Fruit fly (Drosophila melanogaster) whole organism, embryonic: ENCODE data around the gene pot.

Experiments used
- Awh ChIP-seq: fragments of 200-800 bp; sonication (Bioruptor generic); IDR thresholded peaks from 2 replicates; pipeline ENCODE4, ENCODE4 v1.3.6; 2022; ENCODE audit warnings: missing biosample characterization, missing genetic modification characterization
- BEAF-32 ChIP-seq: fragments of 200-800 bp; sonication (Bioruptor generic); optimal IDR thresholded peaks from 3 replicates; lab custom pipeline; 2017; ENCODE audit warnings: missing biosample characterization, missing genetic modification characterization, mild to moderate bottlenecking, moderate library complexity, missing genetic modification reagents
- BtbVII ChIP-seq: fragments of 200-800 bp; sonication (Bioruptor generic); optimal IDR thresholded peaks from 3 replicates; lab custom pipeline; 2017; ENCODE audit warnings: missing biosample characterization, mild to moderate bottlenecking, missing genetic modification characterization
- C15 ChIP-seq: fragments of 200-800 bp; sonication (Bioruptor generic); IDR thresholded peaks from 3 replicates; pipeline ENCODE4 v1.3.6; 2022; ENCODE audit warnings: missing biosample characterization, missing genetic modification characterization
- CG10959 ChIP-seq: fragments of 200-800 bp; sonication (Bioruptor generic); IDR thresholded peaks from 2 replicates; pipeline ENCODE4 v1.3.6; 2022; ENCODE audit warnings: missing biosample characterization, missing genetic modification characterization
- CG11560 ChIP-seq: fragments of 200-800 bp; sonication (Bioruptor generic); IDR thresholded peaks from 3 replicates; pipeline ENCODE4 v1.3.6; 2022; ENCODE audit warnings: missing biosample characterization, missing genetic modification characterization
- CG14710 ChIP-seq: fragments of 200-800 bp; sonication (Bioruptor generic); optimal IDR thresholded peaks from 3 replicates; lab custom pipeline; 2019; ENCODE audit warnings: missing biosample characterization, mild to moderate bottlenecking, missing genetic modification characterization, moderate library complexity
- CG15514 ChIP-seq: fragments of 200-800 bp; sonication (Bioruptor generic); optimal IDR thresholded peaks from 3 replicates; lab custom pipeline; 2017; ENCODE audit warnings: missing biosample characterization, missing genetic modification characterization, mild to moderate bottlenecking, moderate library complexity, missing genetic modification reagents
- CG17186 ChIP-seq: fragments of 200-800 bp; sonication (Bioruptor generic); optimal IDR thresholded peaks from 3 replicates; lab custom pipeline; 2017; ENCODE audit warnings: missing biosample characterization, missing genetic modification reagents, missing genetic modification characterization
- CG1792 ChIP-seq: fragments of 200-800 bp; sonication (Bioruptor generic); optimal IDR thresholded peaks from 2 replicates; lab custom pipeline; 2016; ENCODE audit warnings: missing biosample characterization, missing genetic modification characterization
- CG18262 ChIP-seq: fragments of 200-800 bp; optimal IDR thresholded peaks from 3 replicates; lab custom pipeline; 2019; ENCODE audit warnings: missing biosample characterization, mild to moderate bottlenecking, missing genetic modification characterization, moderate library complexity
- CG30020 ChIP-seq: fragments of 200-800 bp; optimal IDR thresholded peaks from 2 replicates; lab custom pipeline; 2019; ENCODE audit warnings: missing biosample characterization, mild to moderate bottlenecking, missing genetic modification characterization, moderate library complexity
- CG34224 ChIP-seq: fragments of 200-800 bp; sonication (Bioruptor generic); IDR thresholded peaks from 3 replicates; pipeline ENCODE4 v1.3.6; 2022; ENCODE audit warnings: missing biosample characterization, missing genetic modification characterization; ENCODE audit not compliant: partially characterized antibody
- CG34422 ChIP-seq: fragments of 200-800 bp; sonication (Bioruptor generic); IDR thresholded peaks from 3 replicates; pipeline ENCODE4 v1.3.6; 2022; ENCODE audit warnings: missing biosample characterization, missing genetic modification characterization
- CG4854 ChIP-seq: fragments of 200-800 bp; sonication (Bioruptor generic); optimal IDR thresholded peaks from 2 replicates; lab custom pipeline; 2016; ENCODE audit warnings: missing biosample characterization, missing genetic modification characterization, inconsistent platforms
- CG7987 ChIP-seq: fragments of 200-800 bp; sonication (Bioruptor generic); optimal IDR thresholded peaks from 2 replicates; lab custom pipeline; 2018; ENCODE audit warnings: missing biosample characterization, mild to moderate bottlenecking, missing genetic modification characterization, moderate library complexity
- CG8924 ChIP-seq: fragments of 200-800 bp; optimal IDR thresholded peaks from 3 replicates; lab custom pipeline; 2019; ENCODE audit warnings: missing biosample characterization, mild to moderate bottlenecking, missing genetic modification characterization, moderate library complexity
- CG9797 ChIP-seq: fragments of 200-800 bp; sonication (Bioruptor generic); optimal IDR thresholded peaks from 3 replicates; lab custom pipeline; 2018; ENCODE audit warnings: missing biosample characterization, mild to moderate bottlenecking, missing genetic modification characterization
- CG9932 ChIP-seq: fragments of 200-800 bp; sonication (Bioruptor generic); IDR thresholded peaks from 2 replicates; pipeline ENCODE4 v1.3.6; 2022; ENCODE audit warnings: missing biosample characterization, missing genetic modification characterization
- Dfd ChIP-seq, 2 experiments: fragments of >200 bp; optimal IDR thresholded peaks; 2 replicates each; lab custom pipeline; 2017; ENCODE audit warnings: missing biosample characterization in 2 of 2, missing genetic modification characterization in 2 of 2
- Dref ChIP-seq: fragments of 200-800 bp; sonication (Bioruptor generic); IDR thresholded peaks from 2 replicates; pipeline ENCODE4 v1.3.6; 2022; ENCODE audit warnings: missing biosample characterization, missing genetic modification characterization
- Eip74EF ChIP-seq, 2 experiments: fragments of 200-800 bp in 1 of 2; fragments of >200 bp in 1 of 2; sonication (Bioruptor generic) in 1 of 2; optimal IDR thresholded peaks; 2 replicates each; lab custom pipeline; 2017 to 2019; ENCODE audit warnings: missing biosample characterization in 2 of 2, missing genetic modification characterization in 2 of 2, mild to moderate bottlenecking in 1 of 2, moderate library complexity in 1 of 2
- Gug ChIP-seq: fragments of 200-800 bp; sonication (Bioruptor generic); IDR thresholded peaks from 4 replicates; pipeline ENCODE4 v1.3.6; 2022; ENCODE audit warnings: missing biosample characterization, missing genetic modification characterization
- MESR4 ChIP-seq: fragments of 200-800 bp; sonication (Bioruptor generic); optimal IDR thresholded peaks from 2 replicates; lab custom pipeline; 2018; ENCODE audit warnings: missing biosample characterization, mild to moderate bottlenecking, missing genetic modification characterization, moderate library complexity
- Med ChIP-seq: fragments of 200-800 bp; sonication (Bioruptor generic); peaks from one replicate; lab custom pipeline; 2016; ENCODE audit warnings: missing biosample characterization, missing genetic modification characterization, mild to moderate bottlenecking, inconsistent platforms, moderate library complexity
- NFAT ChIP-seq: fragments of 200-800 bp; sonication (Bioruptor generic); IDR thresholded peaks from 2 replicates; pipeline ENCODE4 v1.3.6; 2022; ENCODE audit warnings: missing biosample characterization, missing genetic modification characterization
- Nf-YB ChIP-seq: fragments of 200-800 bp; sonication (Bioruptor generic); optimal IDR thresholded peaks from 3 replicates; lab custom pipeline; 2019; ENCODE audit warnings: missing biosample characterization, mild to moderate bottlenecking, missing genetic modification characterization, moderate library complexity
- Poxn ChIP-seq: fragments of 200-800 bp; sonication (Bioruptor generic); IDR thresholded peaks from 2 replicates; pipeline ENCODE4 v1.3.6; 2022; ENCODE audit warnings: missing biosample characterization, missing genetic modification characterization
- Sin3A ChIP-seq: fragments of >200 bp; optimal IDR thresholded peaks from 2 replicates; lab custom pipeline; 2018
- YL-1 ChIP-seq: fragments of 200-800 bp; sonication (Bioruptor generic); optimal IDR thresholded peaks from 3 replicates; lab custom pipeline; 2017; ENCODE audit warnings: missing biosample characterization, mild to moderate bottlenecking, missing genetic modification characterization
- bbx ChIP-seq: fragments of 200-800 bp; sonication (Bioruptor generic); IDR thresholded peaks from 2 replicates; pipeline ENCODE4 v1.3.6; 2022; ENCODE audit warnings: missing biosample characterization, missing genetic modification characterization; ENCODE audit not compliant: partially characterized antibody
- corto ChIP-seq: fragments of 200-800 bp; sonication (Bioruptor generic); optimal IDR thresholded peaks from 2 replicates; lab custom pipeline; 2016; ENCODE audit warnings: missing biosample characterization, mild to moderate bottlenecking, missing genetic modification characterization, moderate library complexity
- crp ChIP-seq, 2 experiments: fragments of 200-800 bp; sonication (Bioruptor generic); optimal IDR thresholded peaks; 2 replicates in 1 of 2; 3 replicates in 1 of 2; lab custom pipeline; 2017; ENCODE audit warnings: missing biosample characterization in 2 of 2, missing genetic modification characterization in 2 of 2, mild to moderate bottlenecking in 1 of 2, moderate library complexity in 1 of 2
- gfzf ChIP-seq: fragments of 200-800 bp; sonication (Bioruptor generic); optimal IDR thresholded peaks from 2 replicates; lab custom pipeline; 2016; ENCODE audit warnings: missing biosample characterization, mild to moderate bottlenecking, missing genetic modification characterization, moderate library complexity
- gsb-n ChIP-seq: fragments of 200-800 bp; sonication (Bioruptor generic); optimal IDR thresholded peaks from 3 replicates; lab custom pipeline; 2018; ENCODE audit warnings: missing biosample characterization, mild to moderate bottlenecking, missing genetic modification characterization
- lab ChIP-seq: fragments of 200-800 bp; sonication (Bioruptor generic); optimal IDR thresholded peaks from 3 replicates; lab custom pipeline; 2017; ENCODE audit warnings: missing biosample characterization, missing genetic modification characterization, mild to moderate bottlenecking, moderate library complexity, missing genetic modification reagents
- lmd ChIP-seq: fragments of 200-800 bp; sonication (Bioruptor generic); IDR thresholded peaks from 2 replicates; pipeline ENCODE4 v1.3.6; 2022; ENCODE audit warnings: missing biosample characterization, missing genetic modification characterization
- lola ChIP-seq, 3 experiments: fragments of >200 bp in 2 of 3; fragments of 200-800 bp in 1 of 3; sonication (Bioruptor generic) in 1 of 3; optimal IDR thresholded peaks; 2 replicates each; lab custom pipeline; 2017 to 2019; ENCODE audit warnings: missing biosample characterization in 3 of 3, missing genetic modification characterization in 3 of 3, mild to moderate bottlenecking in 1 of 3, moderate library complexity in 1 of 3
- luna ChIP-seq: fragments of 200-800 bp; sonication (Bioruptor generic); optimal IDR thresholded peaks from 2 replicates; lab custom pipeline; 2016; ENCODE audit warnings: missing biosample characterization, missing genetic modification characterization
- pnt ChIP-seq: fragments of 200-800 bp; sonication (Bioruptor generic); optimal IDR thresholded peaks from 3 replicates; lab custom pipeline; 2016; ENCODE audit warnings: missing biosample characterization, missing genetic modification characterization
- salm ChIP-seq: fragments of 200-800 bp; sonication (Bioruptor generic); optimal IDR thresholded peaks from 2 replicates; lab custom pipeline; 2018; ENCODE audit warnings: missing biosample characterization, mild to moderate bottlenecking, missing genetic modification characterization
- sens ChIP-seq: fragments of 200-800 bp; sonication (Bioruptor generic); peaks from one replicate; lab custom pipeline; 2016; ENCODE audit warnings: missing biosample characterization, missing genetic modification characterization
- slbo ChIP-seq: fragments of 200-800 bp; sonication (Bioruptor generic); IDR thresholded peaks from 2 replicates; pipeline ENCODE4 v1.3.6; 2022; ENCODE audit warnings: missing biosample characterization, missing genetic modification characterization
- ssp ChIP-seq: fragments of 200-800 bp; sonication (Bioruptor generic); IDR thresholded peaks from 2 replicates; pipeline ENCODE4 v1.3.6; 2022; ENCODE audit warnings: missing biosample characterization, missing genetic modification characterization
- stc ChIP-seq: fragments of 200-800 bp; sonication (Bioruptor generic); IDR thresholded peaks from 2 replicates; pipeline ENCODE4 v1.3.6; 2022; ENCODE audit warnings: missing biosample characterization, missing genetic modification characterization
- stwl ChIP-seq: fragments of 200-800 bp; sonication (Bioruptor generic); optimal IDR thresholded peaks from 3 replicates; lab custom pipeline; 2018; ENCODE audit warnings: missing biosample characterization, mild to moderate bottlenecking, missing genetic modification characterization, moderate library complexity
- tin ChIP-seq: fragments of 200-800 bp; sonication (Bioruptor generic); optimal IDR thresholded peaks from 3 replicates; lab custom pipeline; 2016; ENCODE audit warnings: missing biosample characterization, missing genetic modification characterization
- toy ChIP-seq: fragments of 200-800 bp; sonication (Bioruptor generic); IDR thresholded peaks from 2 replicates; pipeline ENCODE4 v1.3.6; 2022; ENCODE audit warnings: missing biosample characterization, missing genetic modification characterization
- unc-4 ChIP-seq: fragments of 200-800 bp; sonication (Bioruptor generic); IDR thresholded peaks from 2 replicates; pipeline ENCODE4 v1.3.6; 2022; ENCODE audit warnings: missing biosample characterization, missing genetic modification characterization; ENCODE audit not compliant: partially characterized antibody
- zen ChIP-seq: fragments of 200-800 bp; sonication (Bioruptor generic); optimal IDR thresholded peaks from 3 replicates; lab custom pipeline; 2018; ENCODE audit warnings: missing biosample characterization, mild to moderate bottlenecking, missing genetic modification characterization, moderate library complexity

The pot gene

DNA sequence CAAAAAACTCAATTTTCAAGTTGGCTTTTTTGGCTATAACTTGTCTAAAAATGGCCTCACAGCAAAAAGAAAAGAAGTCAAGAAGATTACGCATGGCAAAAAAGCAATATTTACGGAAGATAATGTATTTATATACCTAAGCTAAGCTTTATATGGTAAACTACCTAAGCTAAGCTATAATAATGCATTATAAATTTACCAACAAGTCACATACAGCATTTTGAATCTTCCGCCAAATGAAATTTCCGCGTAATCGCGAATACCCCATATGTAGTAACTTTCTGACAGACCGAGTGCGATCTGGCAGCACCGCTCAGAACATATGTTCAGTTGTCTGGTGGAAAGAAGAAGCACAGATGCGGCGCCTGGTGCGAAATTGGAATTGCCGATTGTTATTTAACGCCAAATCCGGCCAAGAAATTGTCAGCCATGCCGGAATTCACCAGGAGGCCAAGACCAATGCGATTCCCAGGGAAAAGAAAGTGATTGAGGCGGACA is 25.3 kb downstream of the pot start, which contains the start of gene sicily (continued):
- TF ChIP-seq Gug (GFP tag; lab: Robert Waterston, UW) (no peak), CG18262 (no peak), BtbVII (GFP tag; lab: Kevin White, UChicago) (no peak), bbx (peak; percentile 42), tin (no peak), BEAF-32 (GFP tag; lab: Kevin White, UChicago) (peak; percentile 41), stc (GFP tag; lab: Robert Waterston, UW) (no peak), CG30020 (tag; lab: Kevin White, UChicago) (peak; percentile 26), lmd (no peak), stwl (peak; percentile 39), CG10959 (GFP tag; lab: Robert Waterston, UW) (no peak), CG11560 (tag; lab: Robert Waterston, UW) (no peak), Nf-YB (GFP tag; lab: Kevin White, UChicago) (no peak), lab (GFP tag; lab: Kevin White, UChicago) (no peak), Poxn (GFP tag; lab: Robert Waterston, UW) (no peak), NFAT (GFP tag; lab: Robert Waterston, UW) (0 out of 2 replicates have a peak, but pooled peaks have one; percentile 8), lola (GFP tag; optimal IDR thresholded peaks at IDR 0.05; lab: Kevin White, UChicago) (no peak), sens (GFP tag; lab: Kevin White, UChicago) (peak; percentile 65), CG34224 (GFP tag; lab: Robert Waterston, UW) (peak; percentile 54; the same call in 1 of the 3 replicates), CG17186 (peak; percentile 28), CG9932 (0 out of 2 replicates have a peak, but pooled peaks have one; percentile 23), pnt (no peak), Sin3A (peak; percentile 5), Dfd (GFP tag; optimal IDR thresholded peaks at IDR 0.05; lab: Kevin White, UChicago) (no peak), Eip74EF (GFP tag; optimal IDR thresholded peaks at IDR 0.05; lab: Kevin White, UChicago) (no peak), gfzf (peak; percentile 30), ssp (GFP tag; lab: Robert Waterston, UW) (no peak), CG34422 (GFP tag; lab: Robert Waterston, UW) (peak; percentile 26; the same call in 1 of the 3 replicates), crp (GFP tag; optimal IDR thresholded peaks at IDR 0.05; lab: Kevin White, UChicago) (peak; percentile 69 to 95), toy (GFP tag; lab: Robert Waterston, UW) (no peak), corto (GFP tag; lab: Kevin White, UChicago) (no peak), Dref (peak; percentile 45), salm (tag; lab: Kevin White, UChicago) (no peak), MESR4 (GFP tag; lab: Kevin White, UChicago) (peak; percentile 63), Awh (0 out of 2 replicates have a peak, but pooled peaks have one; percentile 30), CG1792 (no peak), unc-4 (GFP tag; lab: Robert Waterston, UW) (peak; percentile 38; the same call in 1 of the 2 replicates), CG14710 (peak; percentile 3), luna (GFP tag; lab: Kevin White, UChicago) (no peak), CG7987 (GFP tag; lab: Kevin White, UChicago) (peak; percentile 1), gsb-n (tag; lab: Kevin White, UChicago) (no peak), CG15514 (GFP tag; lab: Kevin White, UChicago) (peak; percentile 62), CG9797 (peak; percentile 25), YL-1 (GFP tag; lab: Kevin White, UChicago) (peak; percentile 12), C15 (GFP tag; lab: Robert Waterston, UW) (no peak), CG4854 (GFP tag; lab: Kevin White, UChicago) (no peak), CG8924 (tag; lab: Kevin White, UChicago) (no peak), slbo (GFP tag; lab: Robert Waterston, UW) (no peak), Med (GFP tag; lab: Kevin White, UChicago) (peak; percentile 80), zen (no peak)
